Worm (Caenorhabditis elegans) whole organism, late embryonic: Measurements from ENCODE around the gene zzz-1.

Experiments used
- C38D4.7 ChIP-seq: fragments of 200-800 bp; sonication (Bioruptor generic); optimal IDR thresholded peaks from 2 replicates; lab custom pipeline; 2018; ENCODE audit warnings: mild to moderate bottlenecking, missing genetic modification characterization, moderate library complexity, missing compliant biosample characterization
- T23F11.4 ChIP-seq: fragments of 200-800 bp; sonication (Bioruptor generic); optimal IDR thresholded peaks from 2 replicates; lab custom pipeline; 2018; ENCODE audit warnings: mild to moderate bottlenecking, missing genetic modification characterization, missing compliant biosample characterization
- ama-1 ChIP-seq: fragments of 150-350 bp; optimal IDR thresholded peaks from 2 replicates; lab custom pipeline; 2014
- ceh-14 ChIP-seq: sonication (generic microtip); optimal IDR thresholded peaks from 2 replicates; lab custom pipeline; 2016; ENCODE audit warnings: missing genotype, missing genetic modification characterization, missing compliant biosample characterization
- ceh-18 ChIP-seq: sonication (generic microtip); optimal IDR thresholded peaks from 2 replicates; lab custom pipeline; 2016; ENCODE audit warnings: missing genetic modification characterization, missing compliant biosample characterization
- ceh-19 ChIP-seq: fragments of 200-800 bp; sonication (Bioruptor generic); optimal IDR thresholded peaks from 2 replicates; lab custom pipeline; 2018; ENCODE audit warnings: mild to moderate bottlenecking, missing genetic modification characterization, missing compliant biosample characterization
- ceh-24 ChIP-seq: sonication (generic microtip); optimal IDR thresholded peaks from 2 replicates; lab custom pipeline; 2016; ENCODE audit warnings: mild to moderate bottlenecking, missing genetic modification characterization, missing compliant biosample characterization
- ceh-30 ChIP-seq: fragments of 150-350 bp; optimal IDR thresholded peaks from 2 replicates; lab custom pipeline; 2014; ENCODE audit warnings: missing biosample characterization, missing genetic modification characterization
- ceh-31 ChIP-seq: sonication (generic microtip); optimal IDR thresholded peaks from 2 replicates; lab custom pipeline; 2016; ENCODE audit warnings: missing genetic modification characterization, missing compliant biosample characterization
- ceh-34 ChIP-seq: sonication (generic microtip); optimal IDR thresholded peaks from 2 replicates; lab custom pipeline; 2016; ENCODE audit warnings: mild to moderate bottlenecking, missing genetic modification characterization, missing compliant biosample characterization
- ceh-6 ChIP-seq: fragments of 200-800 bp; sonication (Bioruptor generic); optimal IDR thresholded peaks from 2 replicates; lab custom pipeline; 2018; ENCODE audit warnings: mild to moderate bottlenecking, missing genetic modification characterization, missing compliant biosample characterization
- che-1 ChIP-seq: sonication (generic microtip); optimal IDR thresholded peaks from 2 replicates; lab custom pipeline; 2016; ENCODE audit warnings: mild to moderate bottlenecking, missing genetic modification characterization, missing compliant biosample characterization
- dmd-4 ChIP-seq: sonication (generic microtip); optimal IDR thresholded peaks from 2 replicates; lab custom pipeline; 2016; ENCODE audit warnings: borderline replicate concordance, missing genetic modification characterization, missing compliant biosample characterization
- dve-1 ChIP-seq: sonication (generic microtip); optimal IDR thresholded peaks from 2 replicates; lab custom pipeline; 2017; ENCODE audit warnings: antibody characterized with exemption, mild to moderate bottlenecking, missing genetic modification characterization, missing compliant biosample characterization
- elt-2 ChIP-seq: sonication (generic microtip); optimal IDR thresholded peaks from 2 replicates; lab custom pipeline; 2016; ENCODE audit warnings: missing genetic modification reagents, missing genetic modification characterization, missing compliant biosample characterization
- ets-4 ChIP-seq: sonication (generic microtip); optimal IDR thresholded peaks from 2 replicates; lab custom pipeline; 2016; ENCODE audit warnings: missing genetic modification characterization, missing compliant biosample characterization
- eyg-1 ChIP-seq: sonication (generic microtip); optimal IDR thresholded peaks from 2 replicates; lab custom pipeline; 2016; ENCODE audit warnings: missing genotype, missing genetic modification characterization, missing compliant biosample characterization
- fkh-10 ChIP-seq: fragments of 150-350 bp; optimal IDR thresholded peaks from 2 replicates; lab custom pipeline; 2014; ENCODE audit warnings: missing biosample characterization, missing genetic modification reagents, missing genetic modification characterization
- fkh-6 ChIP-seq: sonication (generic microtip); optimal IDR thresholded peaks from 2 replicates; lab custom pipeline; 2016; ENCODE audit warnings: missing genetic modification characterization, missing compliant biosample characterization
- hlh-8 ChIP-seq: sonication (generic microtip); optimal IDR thresholded peaks from 2 replicates; lab custom pipeline; 2016; ENCODE audit warnings: missing genotype, missing genetic modification characterization, missing compliant biosample characterization
- lim-6 ChIP-seq: sonication (generic microtip); optimal IDR thresholded peaks from 2 replicates; lab custom pipeline; 2016; ENCODE audit warnings: missing genetic modification characterization, missing compliant biosample characterization
- nfya-1 ChIP-seq: sonication (generic microtip); optimal IDR thresholded peaks from 2 replicates; lab custom pipeline; 2017; ENCODE audit warnings: missing genetic modification characterization, mild to moderate bottlenecking, missing compliant biosample characterization, antibody characterized with exemption, moderate library complexity
- odd-2 ChIP-seq: sonication (generic microtip); optimal IDR thresholded peaks from 2 replicates; lab custom pipeline; 2017; ENCODE audit warnings: antibody characterized with exemption, mild to moderate bottlenecking, missing genetic modification characterization, missing compliant biosample characterization
- pag-3 ChIP-seq: sonication (generic microtip); optimal IDR thresholded peaks from 2 replicates; lab custom pipeline; 2016; ENCODE audit warnings: missing compliant biosample characterization, missing genetic modification characterization, borderline replicate concordance
- pax-1 ChIP-seq: fragments of 150-350 bp; optimal IDR thresholded peaks from 2 replicates; lab custom pipeline; 2014; ENCODE audit warnings: missing biosample characterization, missing genetic modification characterization
- pqm-1 ChIP-seq: sonication (generic microtip); optimal IDR thresholded peaks from 2 replicates; lab custom pipeline; 2016; ENCODE audit warnings: missing genetic modification characterization, missing compliant biosample characterization
- pros-1 ChIP-seq: fragments of 150-350 bp; optimal IDR thresholded peaks from 2 replicates; lab custom pipeline; 2014; ENCODE audit warnings: missing biosample characterization, missing genetic modification reagents, missing genetic modification characterization
- ref-2 ChIP-seq: sonication (generic microtip); optimal IDR thresholded peaks from 2 replicates; lab custom pipeline; 2016; ENCODE audit warnings: missing genetic modification characterization, missing compliant biosample characterization
- sox-2 ChIP-seq: fragments of 200-800 bp; sonication (Bioruptor generic); IDR thresholded peaks from 2 replicates; pipeline ENCODE4 v1.3.6; 2022; ENCODE audit warnings: missing genetic modification reagents, missing genetic modification characterization, missing compliant biosample characterization
- sox-4 ChIP-seq: sonication (generic microtip); optimal IDR thresholded peaks from 2 replicates; lab custom pipeline; 2017; ENCODE audit warnings: mild to moderate bottlenecking, missing genetic modification characterization, inconsistent platforms, missing compliant biosample characterization
- tbx-2 ChIP-seq: sonication (generic microtip); optimal IDR thresholded peaks from 2 replicates; lab custom pipeline; 2016; ENCODE audit warnings: missing genetic modification characterization, missing compliant biosample characterization
- ttx-3 ChIP-seq: sonication (generic microtip); optimal IDR thresholded peaks from 2 replicates; lab custom pipeline; 2016; ENCODE audit warnings: missing genetic modification reagents, missing genetic modification characterization, missing compliant biosample characterization
- unc-3 ChIP-seq, 2 experiments: fragments of 200-800 bp in 1 of 2; sonication (Bioruptor generic) in 1 of 2; sonication (generic microtip) in 1 of 2; conservative IDR thresholded peaks in 1 of 2; optimal IDR thresholded peaks in 1 of 2; 2 replicates each; pipeline versions ENCODE4 v1.3.6 to Lab custom; 2016 to 2022; ENCODE audit warnings: missing compliant biosample characterization in 2 of 2, missing genetic modification characterization in 2 of 2, missing genetic modification reagents in 1 of 2
- unc-42 ChIP-seq: sonication (generic microtip); optimal IDR thresholded peaks from 2 replicates; lab custom pipeline; 2016; ENCODE audit warnings: missing genotype, missing genetic modification characterization, missing compliant biosample characterization
- unc-55 ChIP-seq: sonication (generic microtip); optimal IDR thresholded peaks from 2 replicates; lab custom pipeline; 2017; ENCODE audit warnings: missing biosample characterization, missing genetic modification reagents, missing genetic modification characterization
- unc-86 ChIP-seq: sonication (generic microtip); optimal IDR thresholded peaks from 2 replicates; lab custom pipeline; 2016; ENCODE audit warnings: missing genetic modification characterization, missing compliant biosample characterization
- ztf-16 ChIP-seq: sonication (generic microtip); optimal IDR thresholded peaks from 2 replicates; lab custom pipeline; 2017; ENCODE audit warnings: missing genetic modification characterization, missing compliant biosample characterization

Gene zzz-1

DNA sequence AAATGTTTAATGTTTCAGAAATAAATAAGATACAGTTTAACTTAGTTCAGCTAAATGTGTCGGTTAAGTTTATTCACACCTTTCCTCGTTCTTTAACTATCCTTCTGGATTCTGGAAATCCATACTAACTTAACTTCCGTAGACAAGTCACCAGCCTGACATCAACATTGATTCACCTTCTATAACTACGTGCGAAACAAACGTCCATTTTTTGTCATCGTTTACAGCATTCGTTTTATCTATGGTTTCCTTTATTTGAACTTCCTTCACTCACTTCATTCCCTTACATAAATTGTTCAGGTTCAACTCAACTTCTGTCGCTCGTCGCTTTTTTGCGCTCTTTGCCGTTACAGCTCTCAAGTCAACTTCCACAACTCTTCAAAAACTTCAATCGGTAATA lies 32.2 kb upstream of the zzz-1 start, which contains the start of gene F17C11.26 (continued):
- no peak for TF ChIP-seq pag-3 (tag; lab: Kevin White, UChicago)

DNA sequence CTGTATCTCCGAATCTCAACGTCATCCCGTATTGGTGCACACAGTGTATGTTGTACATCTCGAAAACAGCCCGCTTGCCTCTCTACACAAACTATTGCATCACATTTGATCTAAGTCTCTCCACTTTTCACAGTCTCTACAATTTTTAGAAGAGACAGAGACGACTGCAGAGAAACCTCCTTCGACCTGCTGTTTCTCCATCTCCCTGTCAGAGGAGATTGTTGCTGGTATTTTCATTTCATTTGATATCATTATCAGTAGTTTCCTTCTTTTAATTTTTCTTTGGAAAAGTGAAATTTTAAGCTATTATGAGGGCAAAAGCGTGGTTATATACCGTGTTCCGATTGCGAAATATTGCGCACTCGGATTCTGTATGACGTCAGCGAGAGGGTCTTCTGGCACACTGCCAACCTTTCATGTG lies 31.6 kb upstream of the zzz-1 start:
- no peak for TF ChIP-seq dve-1 (tag; lab: Kevin White, UChicago)
- TF ChIP-seq unc-42 (tag; lab: Kevin White, UChicago) = peak; percentile 24
- no peak for TF ChIP-seq T23F11.4 (GFP tag; lab: Kevin White, UChicago)
- TF ChIP-seq ref-2 (tag; lab: Kevin White, UChicago) = peak; percentile 37
- no peak for TF ChIP-seq ceh-31 (tag; lab: Kevin White, UChicago)
- TF ChIP-seq sox-2 (GFP tag; lab: Robert Waterston, UW) = no peak
- peak; percentile 49 for TF ChIP-seq pqm-1 (tag; lab: Kevin White, UChicago)
- TF ChIP-seq elt-2 (tag; lab: Kevin White, UChicago) = peak; percentile 71
- no peak for TF ChIP-seq tbx-2 (tag; lab: Kevin White, UChicago)
- no peak for TF ChIP-seq ceh-34 (tag; lab: Kevin White, UChicago)
- peak; percentile 29 for TF ChIP-seq unc-55 (GFP tag; lab: Kevin White, UChicago)
- TF ChIP-seq che-1 (tag; lab: Kevin White, UChicago) = no peak
- TF ChIP-seq nfya-1 (tag; lab: Kevin White, UChicago) = peak; percentile 68

ce11 chrV:10939990-10940570 lies 31.1 kb upstream of the zzz-1 start:
- no peak for TF ChIP-seq C38D4.7 (GFP tag; lab: Kevin White, UChicago)
- TF ChIP-seq, all 69 proteins: peak for 0

DNA sequence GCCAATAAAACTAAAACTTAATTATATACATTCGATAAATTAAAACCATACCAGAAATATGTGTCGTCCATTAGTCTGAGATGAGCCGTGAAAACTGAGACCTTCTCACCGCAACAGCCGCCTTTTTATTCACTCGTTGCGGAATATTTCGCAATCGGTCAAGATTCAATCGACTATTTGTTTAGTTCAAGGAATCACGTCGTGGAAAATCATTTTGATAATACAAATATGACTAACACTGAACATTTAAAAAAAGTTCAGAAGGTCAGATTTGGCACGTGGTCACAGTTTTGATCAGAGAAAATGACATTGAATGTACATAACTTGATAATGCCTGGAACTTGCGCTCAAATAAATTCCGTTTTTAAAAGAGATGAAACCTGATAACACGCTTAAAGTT lies 29.8 kb upstream of the zzz-1 start, which contains the start of gene F17C11.11:
TSS of gene F17C11.11 (minus strand) at position 79 of the 400 bp plus-strand sequence.
- TF ChIP-seq ceh-30 (tag; lab: Kevin White, UChicago) (no peak), ref-2 (tag; lab: Kevin White, UChicago) (no peak), pqm-1 (tag; lab: Kevin White, UChicago) (no peak), hlh-8 (no peak), T23F11.4 (GFP tag; lab: Kevin White, UChicago) (no peak), ama-1 (no peak), eyg-1 (no peak), lim-6 (tag; lab: Kevin White, UChicago) (no peak), ceh-18 (tag; lab: Kevin White, UChicago) (no peak), unc-55 (GFP tag; lab: Kevin White, UChicago) (no peak), elt-2 (tag; lab: Kevin White, UChicago) (no peak), ets-4 (tag; lab: Kevin White, UChicago) (no peak), dmd-4 (tag; lab: Kevin White, UChicago) (no peak), sox-2 (GFP tag; lab: Robert Waterston, UW) (no peak), ztf-16 (no peak), unc-86 (tag; lab: Kevin White, UChicago) (no peak), ceh-6 (GFP tag; lab: Kevin White, UChicago) (no peak), tbx-2 (tag; lab: Kevin White, UChicago) (no peak), ttx-3 (tag; lab: Kevin White, UChicago) (no peak)

DNA sequence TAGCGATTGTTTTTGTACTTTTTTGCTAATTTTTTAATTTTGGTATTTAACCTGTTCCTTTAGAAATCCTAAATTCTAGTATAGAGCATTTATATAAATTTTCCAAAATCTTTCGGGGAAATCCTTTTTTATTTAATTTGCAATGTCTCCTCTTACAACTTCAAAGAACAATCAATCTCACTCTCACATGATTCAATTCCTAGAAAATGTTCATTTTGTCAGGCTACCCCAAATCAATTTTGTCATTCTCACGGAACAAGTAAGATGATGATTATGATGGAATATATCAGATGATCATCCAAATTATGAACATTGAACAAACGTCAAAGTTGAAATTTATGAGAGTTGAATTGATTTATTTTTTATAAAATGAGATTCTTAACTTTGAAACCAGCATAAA lies 28.3 kb upstream of the zzz-1 start:
- no peak for TF ChIP-seq pros-1
- TF ChIP-seq ztf-16 = no peak
- no peak for TF ChIP-seq sox-4
- TF ChIP-seq odd-2 (tag; lab: Kevin White, UChicago) = no peak
- TF ChIP-seq pax-1 (tag; lab: Kevin White, UChicago) = no peak
- no peak for TF ChIP-seq unc-3 (GFP tag; conservative IDR thresholded peaks at IDR 0.05; lab: Robert Waterston, UW)
- no peak for TF ChIP-seq unc-3 (tag; optimal IDR thresholded peaks at IDR 0.05; lab: Kevin White, UChicago)
- no peak for TF ChIP-seq fkh-6
- TF ChIP-seq ceh-19 (GFP tag; lab: Kevin White, UChicago) = no peak
- TF ChIP-seq unc-55 (GFP tag; lab: Kevin White, UChicago) = no peak
- TF ChIP-seq ceh-14 (tag; lab: Kevin White, UChicago) = no peak
- no peak for TF ChIP-seq fkh-10
- no peak for TF ChIP-seq ceh-24 (tag; lab: Kevin White, UChicago)
